Fruit fly (Drosophila melanogaster): ENCODE measurements around the gene CG1924.

The CG1924 gene

dm6 chrX:12201905-12202623, 23.6 kb upstream of the CG1924 start (continued):
- TF ChIP-seq CG32006 (GFP tag; optimal IDR thresholded peaks at IDR 0.05) (peak; percentile 81), CG1621 (tag; optimal IDR thresholded peaks at IDR 0.05) (peak; percentile 2), Smox (GFP tag; optimal IDR thresholded peaks at IDR 0.05) (peak; percentile 30), ss (GFP tag; optimal IDR thresholded peaks at IDR 0.05) (peak; percentile 8 to 29), Lpt (GFP tag; optimal IDR thresholded peaks at IDR 0.05) (peak; percentile 53), CG8632 (GFP tag; optimal IDR thresholded peaks at IDR 0.05) (peak; percentile 29), CG11762 (GFP tag; optimal IDR thresholded peaks at IDR 0.05; ENCODE audit: insufficient read depth) (peak; percentile 27), CG6163 (GFP tag; IDR thresholded peaks at IDR 0.05) (peak; percentile 72), Sox15 (GFP tag; optimal IDR thresholded peaks at IDR 0.05) (no peak), Eip75B (GFP tag; optimal IDR thresholded peaks at IDR 0.05) (peak; percentile 34), CG11902 (GFP tag; optimal IDR thresholded peaks at IDR 0.05) (no peak), achi (GFP tag; optimal IDR thresholded peaks at IDR 0.05) (peak; percentile 65), dac (GFP tag; optimal IDR thresholded peaks at IDR 0.05) (peak; percentile 51), CG4318 (GFP tag; optimal IDR thresholded peaks at IDR 0.05) (peak; percentile 61), Gug (GFP tag; IDR thresholded peaks at IDR 0.05) (peak; percentile 46), acj6 (GFP tag; optimal IDR thresholded peaks at IDR 0.05) (peak; percentile 45), Ets96B (tag; optimal IDR thresholded peaks at IDR 0.05) (peak; percentile 32), eg (GFP tag; IDR thresholded peaks at IDR 0.05) (peak; percentile 76), OdsH (GFP tag; optimal IDR thresholded peaks at IDR 0.05) (peak; percentile 58), CG10669 (GFP tag; optimal IDR thresholded peaks at IDR 0.05) (peak; percentile 31), cyc (GFP tag; optimal IDR thresholded peaks at IDR 0.05) (peak; percentile 20), fkh (GFP tag; optimal IDR thresholded peaks at IDR 0.05) (peak; percentile 68), CG9139 (GFP tag; optimal IDR thresholded peaks at IDR 0.05) (no peak), CG31627 (GFP tag; optimal IDR thresholded peaks at IDR 0.05) (peak; percentile 28), Ets21C (GFP tag; optimal IDR thresholded peaks at IDR 0.05) (no peak), CG8119 (GFP tag; IDR thresholded peaks at IDR 0.05) (peak; percentile 78), lz (GFP tag; optimal IDR thresholded peaks at IDR 0.05) (peak; percentile 26), CG11294 (GFP tag; IDR thresholded peaks at IDR 0.05) (no peak; the same call in 1 of the 2 replicates), fd85E (GFP tag; optimal IDR thresholded peaks at IDR 0.05) (no peak), CG15336 (GFP tag; IDR thresholded peaks at IDR 0.05) (peak; percentile 83), net (GFP tag; optimal IDR thresholded peaks at IDR 0.05) (peak; percentile 38), Hr39 (GFP tag; optimal IDR thresholded peaks at IDR 0.05) (peak; percentile 29)

dm6 chrX:12128045-12128444, 50.4 kb downstream of the CG1924 start:
- TF ChIP-seq ss (GFP tag; optimal IDR thresholded peaks at IDR 0.05) = no peak
- TF ChIP-seq CG6808 (GFP tag; optimal IDR thresholded peaks at IDR 0.05) = no peak
- TF ChIP-seq CG15336 (GFP tag; IDR thresholded peaks at IDR 0.05) = no peak
- no peak for TF ChIP-seq Ets96B (tag; optimal IDR thresholded peaks at IDR 0.05)

Measured in whole organism, prepupa.